Worm (Caenorhabditis elegans) whole organism, midembryonic: ENCODE measurements around the gene C18H9.1.

Source experiments
- T22C8.4 ChIP-seq: fragments of 200-800 bp; sonication (Bioruptor generic); IDR thresholded peaks from 2 replicates; pipeline ENCODE4 v1.3.6; 2022; ENCODE audit warnings: missing genetic modification characterization, missing compliant biosample characterization
- cog-1 ChIP-seq: sonication (generic microtip); optimal IDR thresholded peaks from 2 replicates; lab custom pipeline; 2016; ENCODE audit warnings: missing genetic modification characterization, missing compliant biosample characterization
- flt-1 ChIP-seq: fragments of 200-800 bp; sonication (Bioruptor generic); IDR thresholded peaks from 2 replicates; pipeline ENCODE4 v1.3.6; 2022; ENCODE audit warnings: missing genetic modification characterization, missing compliant biosample characterization
- klf-2 ChIP-seq: fragments of 200-800 bp; sonication (Bioruptor generic); conservative IDR thresholded peaks from 2 replicates; pipeline ENCODE4 v1.3.6; 2022; ENCODE audit warnings: missing genetic modification reagents, missing genetic modification characterization, missing compliant biosample characterization
- ref-1 ChIP-seq: fragments of 200-800 bp; sonication (Bioruptor generic); conservative IDR thresholded peaks from 2 replicates; pipeline ENCODE4 v1.3.6; 2022; ENCODE audit warnings: missing genetic modification reagents, missing genetic modification characterization, missing compliant biosample characterization
- tab-1 ChIP-seq: fragments of 200-800 bp; sonication (Bioruptor generic); IDR thresholded peaks from 2 replicates; pipeline ENCODE4 v1.3.6; 2022; ENCODE audit warnings: missing genetic modification characterization, missing compliant biosample characterization
- ztf-23 ChIP-seq: fragments of 200-800 bp; sonication (Bioruptor generic); IDR thresholded peaks from 2 replicates; pipeline ENCODE4 v1.3.6; 2022; ENCODE audit warnings: missing genetic modification reagents, missing genetic modification characterization, missing compliant biosample characterization
- ztf-29 ChIP-seq: fragments of 200-800 bp; sonication (Bioruptor generic); IDR thresholded peaks from 2 replicates; pipeline ENCODE4 v1.3.6; 2022; ENCODE audit warnings: missing genetic modification reagents, missing genetic modification characterization, missing compliant biosample characterization

- TF ChIP-seq flt-1 (no peak), ztf-23 (no peak), tab-1 (GFP tag; lab: Robert Waterston, UW) (no peak), T22C8.4 (no peak), klf-2 (GFP tag; lab: Robert Waterston, UW) (no peak), ref-1 (GFP tag; lab: Robert Waterston, UW) (no peak), cog-1 (tag; lab: Kevin White, UChicago) (no peak), ztf-29 (GFP tag; lab: Robert Waterston, UW) (no peak)
Observed at ce11 chrII:6695388-6695787, 3.5 kb upstream of the C18H9.1 start, which contains the start of gene C18H9.5.
